Worm (Caenorhabditis elegans) whole organism, L4 larva: ENCODE data around the gene ZC190.4.

ENCODE experiments used
- F49E8.2 ChIP-seq: sonication (generic microtip); optimal IDR thresholded peaks from 2 replicates; lab custom pipeline; 2016; ENCODE audit warnings: missing compliant biosample characterization, mild to moderate bottlenecking, missing genetic modification characterization, borderline replicate concordance
- T26A8.4 ChIP-seq: fragments of 200-800 bp; sonication (Bioruptor generic); IDR thresholded peaks from 2 replicates; pipeline ENCODE4 v1.3.6; 2022; ENCODE audit warnings: missing genetic modification characterization, missing compliant biosample characterization
- ZK546.5 ChIP-seq, 2 experiments: sonication (generic microtip); optimal IDR thresholded peaks; 2 replicates each; lab custom pipeline; 2017; ENCODE audit warnings: missing biosample characterization in 2 of 2, missing genetic modification characterization in 2 of 2
- aha-1 ChIP-seq: fragments of 150-350 bp; peaks from one replicate; lab custom pipeline; 2014; ENCODE audit warnings: missing biosample characterization, missing genetic modification characterization
- ama-1 ChIP-seq: fragments of 150-350 bp; optimal IDR thresholded peaks from 2 replicates; lab custom pipeline; 2014; ENCODE audit warnings: inconsistent platforms, mixed read lengths
- arid-1 ChIP-seq: fragments of 200-800 bp; sonication (Bioruptor generic); conservative IDR thresholded peaks from 2 replicates; pipeline ENCODE4 v1.3.6; 2022; ENCODE audit warnings: missing genetic modification reagents, missing genetic modification characterization, missing compliant biosample characterization
- ceh-20 ChIP-seq: fragments of 200-800 bp; sonication (Bioruptor generic); IDR thresholded peaks from 2 replicates; pipeline ENCODE4 v1.3.6; 2022; ENCODE audit warnings: missing genetic modification reagents, missing genetic modification characterization, missing compliant biosample characterization
- cey-2 ChIP-seq: sonication (generic microtip); optimal IDR thresholded peaks from 3 replicates; lab custom pipeline; 2017; ENCODE audit warnings: missing genetic modification characterization, mild to moderate bottlenecking, missing compliant biosample characterization, antibody characterized with exemption, borderline replicate concordance; ENCODE audit not compliant: insufficient read depth
- daf-16 ChIP-seq, 3 experiments: sonication (generic microtip); optimal IDR thresholded peaks; 2 replicates each; lab custom pipeline; 2016 to 2017; ENCODE audit warnings: missing genetic modification characterization in 3 of 3, missing genetic modification reagents in 3 of 3, mild to moderate bottlenecking in 2 of 3, missing compliant biosample characterization in 2 of 3, missing biosample characterization in 1 of 3, moderate library complexity in 1 of 3
- dmd-6 ChIP-seq: fragments of 200-800 bp; sonication (Bioruptor generic); IDR thresholded peaks from 2 replicates; pipeline ENCODE4 v1.3.6; 2022; ENCODE audit warnings: missing genetic modification reagents, missing genetic modification characterization, missing compliant biosample characterization
- duxl-1 ChIP-seq: sonication (generic microtip); optimal IDR thresholded peaks from 2 replicates; lab custom pipeline; 2016; ENCODE audit warnings: mild to moderate bottlenecking, missing genetic modification characterization, moderate library complexity, missing compliant biosample characterization; ENCODE audit not compliant: poor library complexity
- dve-1 ChIP-seq: sonication (generic microtip); optimal IDR thresholded peaks from 2 replicates; lab custom pipeline; 2017; ENCODE audit warnings: antibody characterized with exemption, mild to moderate bottlenecking, missing genetic modification characterization, missing compliant biosample characterization; ENCODE audit not compliant: insufficient read depth
- fos-1 ChIP-seq: fragments of 150-350 bp; optimal IDR thresholded peaks from 2 replicates; lab custom pipeline; 2014; ENCODE audit warnings: missing biosample characterization, missing genetic modification characterization
- hif-1 ChIP-seq, 2 experiments: sonication (generic microtip); optimal IDR thresholded peaks; 2 replicates each; lab custom pipeline; 2016 to 2017; ENCODE audit warnings: missing compliant biosample characterization in 2 of 2, missing genetic modification characterization in 2 of 2, missing genetic modification reagents in 2 of 2, missing genotype in 2 of 2, mild to moderate bottlenecking in 1 of 2
- hlh-11 ChIP-seq: fragments of 200-800 bp; sonication (Bioruptor generic); optimal IDR thresholded peaks from 2 replicates; lab custom pipeline; 2018; ENCODE audit warnings: mild to moderate bottlenecking, missing genetic modification characterization, missing compliant biosample characterization
- hlh-30 ChIP-seq: sonication (generic microtip); optimal IDR thresholded peaks from 2 replicates; lab custom pipeline; 2017; ENCODE audit warnings: antibody characterized with exemption, mild to moderate bottlenecking, missing genetic modification characterization, missing compliant biosample characterization; ENCODE audit not compliant: insufficient read depth
- hmg-1.1 ChIP-seq: fragments of 200-800 bp; sonication (Bioruptor generic); IDR thresholded peaks from 2 replicates; pipeline ENCODE4 v1.3.6; 2022; ENCODE audit warnings: missing genetic modification reagents, missing genetic modification characterization, missing compliant biosample characterization
- lsy-2 ChIP-seq, 2 experiments: fragments of 150-350 bp in 1 of 2; sonication (generic microtip) in 1 of 2; optimal IDR thresholded peaks; 2 replicates each; lab custom pipeline; 2014 to 2017; ENCODE audit warnings: missing biosample characterization in 2 of 2, missing genetic modification characterization in 2 of 2
- madf-5 ChIP-seq, 2 experiments: fragments of 200-800 bp; sonication (Bioruptor generic); IDR thresholded peaks; 2 replicates each; pipeline ENCODE4 v1.3.6; 2022; ENCODE audit warnings: missing compliant biosample characterization in 2 of 2, missing genetic modification characterization in 2 of 2
- mdl-1 ChIP-seq, 2 experiments: fragments of 150-350 bp in 1 of 2; sonication (generic microtip) in 1 of 2; optimal IDR thresholded peaks; 2 replicates each; lab custom pipeline; 2014 to 2017; ENCODE audit warnings: missing biosample characterization in 2 of 2, missing genetic modification characterization in 2 of 2
- mdt-29 ChIP-seq: fragments of 200-800 bp; sonication (Bioruptor generic); IDR thresholded peaks from 2 replicates; pipeline ENCODE4 v1.3.6; 2022; ENCODE audit warnings: missing genetic modification reagents, missing genetic modification characterization, missing compliant biosample characterization
- mep-1 ChIP-seq: fragments of 150-350 bp; sonication (generic microtip); optimal IDR thresholded peaks from 3 replicates; lab custom pipeline; 2014; ENCODE audit warnings: missing biosample characterization, missing genetic modification characterization
- mxl-2 ChIP-seq: fragments of 200-800 bp; sonication (Bioruptor generic); conservative IDR thresholded peaks from 2 replicates; pipeline ENCODE4 v1.3.6; 2022; ENCODE audit warnings: missing genetic modification reagents, missing genetic modification characterization, missing compliant biosample characterization
- mxl-3 ChIP-seq: fragments of 200-800 bp; sonication (Bioruptor generic); optimal IDR thresholded peaks from 2 replicates; lab custom pipeline; 2018; ENCODE audit warnings: mild to moderate bottlenecking, missing genetic modification characterization, missing compliant biosample characterization
- nhr-10 ChIP-seq: fragments of 150-350 bp; optimal IDR thresholded peaks from 2 replicates; lab custom pipeline; 2014; ENCODE audit warnings: missing biosample characterization, missing genetic modification characterization
- nhr-11 ChIP-seq: fragments of 150-350 bp; optimal IDR thresholded peaks from 2 replicates; lab custom pipeline; 2014; ENCODE audit warnings: missing biosample characterization, missing genetic modification characterization
- nhr-111 ChIP-seq: fragments of 200-800 bp; sonication (Bioruptor generic); optimal IDR thresholded peaks from 2 replicates; lab custom pipeline; 2018; ENCODE audit warnings: mild to moderate bottlenecking, missing genetic modification characterization, missing compliant biosample characterization
- nhr-237 ChIP-seq: sonication (generic microtip); optimal IDR thresholded peaks from 2 replicates; lab custom pipeline; 2017; ENCODE audit warnings: missing biosample characterization, missing genetic modification characterization
- nhr-25 ChIP-seq: sonication (generic microtip); optimal IDR thresholded peaks from 2 replicates; lab custom pipeline; 2017; ENCODE audit warnings: missing genetic modification characterization, mild to moderate bottlenecking, missing compliant biosample characterization, antibody characterized with exemption, moderate library complexity, borderline replicate concordance; ENCODE audit not compliant: insufficient read depth
- nhr-28 ChIP-seq: fragments of 150-350 bp; optimal IDR thresholded peaks from 2 replicates; lab custom pipeline; 2014; ENCODE audit warnings: missing biosample characterization, missing genetic modification characterization
- nhr-42 ChIP-seq: fragments of 200-800 bp; sonication (Bioruptor generic); IDR thresholded peaks from 2 replicates; pipeline ENCODE4 v1.3.6; 2022; ENCODE audit warnings: missing genetic modification characterization, missing compliant biosample characterization
- nhr-48 ChIP-seq: sonication (generic microtip); optimal IDR thresholded peaks from 2 replicates; lab custom pipeline; 2016; ENCODE audit warnings: mild to moderate bottlenecking, missing genetic modification characterization, missing compliant biosample characterization
- nhr-76 ChIP-seq: fragments of 150-350 bp; optimal IDR thresholded peaks from 2 replicates; lab custom pipeline; 2014; ENCODE audit warnings: missing biosample characterization, missing genetic modification characterization
- php-3 ChIP-seq: fragments of 200-800 bp; sonication (Bioruptor generic); IDR thresholded peaks from 2 replicates; pipeline ENCODE4 v1.3.6; 2022; ENCODE audit warnings: missing genetic modification reagents, missing genetic modification characterization, missing compliant biosample characterization
- pqm-1 ChIP-seq: sonication (generic microtip); optimal IDR thresholded peaks from 2 replicates; lab custom pipeline; 2017; ENCODE audit warnings: missing biosample characterization, missing genetic modification characterization
- rbr-2 ChIP-seq: sonication (generic microtip); optimal IDR thresholded peaks from 2 replicates; lab custom pipeline; 2016; ENCODE audit warnings: missing genotype, missing genetic modification characterization, missing compliant biosample characterization
- skn-1 ChIP-seq: fragments of 150-350 bp; optimal IDR thresholded peaks from 2 replicates; lab custom pipeline; 2014; ENCODE audit warnings: missing biosample characterization, missing genetic modification characterization
- tra-1 ChIP-seq: fragments of 200-800 bp; sonication (Bioruptor generic); IDR thresholded peaks from 2 replicates; pipeline ENCODE4 v1.3.6; 2022; ENCODE audit warnings: missing genetic modification reagents, missing genetic modification characterization, missing compliant biosample characterization
- unc-130 ChIP-seq: sonication (generic microtip); optimal IDR thresholded peaks from 2 replicates; lab custom pipeline; 2016; ENCODE audit warnings: missing genetic modification reagents, missing genetic modification characterization, missing compliant biosample characterization
- unc-62 ChIP-seq, 3 experiments: fragments of 150-350 bp in 1 of 3; sonication (generic microtip); optimal IDR thresholded peaks in 2 of 3; peaks in 1 of 3; 1 replicate in 1 of 3; 2 replicates in 2 of 3; lab custom pipeline; 2014 to 2017; ENCODE audit warnings: missing biosample characterization in 3 of 3, missing genetic modification characterization in 3 of 3, missing genetic modification reagents in 3 of 3, missing genotype in 1 of 3
- ztf-7 ChIP-seq: fragments of 150-350 bp; optimal IDR thresholded peaks from 2 replicates; lab custom pipeline; 2014; ENCODE audit warnings: missing biosample characterization, missing genetic modification characterization

The ZC190.4 gene

DNA sequence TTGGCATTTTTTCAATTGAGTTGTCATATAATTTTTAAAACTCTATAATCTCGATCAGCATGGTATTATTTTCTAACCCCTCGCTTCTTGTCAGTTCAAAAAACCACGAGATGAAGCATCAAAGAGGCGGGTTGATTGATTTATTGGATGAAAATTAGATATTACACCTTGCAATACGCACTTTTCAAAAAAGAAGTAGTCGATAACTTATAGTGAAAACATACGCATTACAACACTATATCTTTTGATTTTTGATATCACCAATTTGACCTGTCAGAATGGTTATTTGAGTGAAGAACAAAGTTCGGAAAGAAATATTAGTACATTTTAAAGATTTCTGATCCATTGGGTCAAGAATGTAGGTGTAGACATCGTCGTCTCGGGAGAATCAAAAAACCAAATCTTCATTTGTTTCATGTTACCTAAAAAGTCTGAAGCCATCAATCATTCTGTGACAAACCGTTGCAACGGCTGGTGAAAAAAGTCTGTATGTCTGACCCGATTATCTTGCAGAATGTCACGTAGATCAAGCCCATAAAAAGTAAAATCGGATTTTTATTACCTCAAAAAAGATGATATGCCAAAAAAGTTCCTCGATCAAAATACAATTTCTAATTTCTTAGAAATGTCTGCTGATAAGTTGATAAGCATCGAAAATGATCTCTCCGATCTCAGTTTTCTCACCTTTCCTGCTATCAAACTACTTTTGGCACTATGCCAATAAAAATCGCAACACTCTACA lies 12.6 kb upstream of the ZC190.4 start:
- 0 out of 2 replicates have a peak, but pooled peaks have one; percentile 27 for TF ChIP-seq mxl-2
- peak; percentile 10 for TF ChIP-seq hlh-30 (tag; lab: Kevin White, UChicago)
- no peak for TF ChIP-seq F49E8.2 (tag; lab: Kevin White, UChicago)
- TF ChIP-seq hlh-11, result peak; percentile 63
- TF ChIP-seq ceh-20 (GFP tag; lab: Robert Waterston, UW), result peak; percentile 91
- TF ChIP-seq hif-1 (tag; optimal IDR thresholded peaks at IDR 0.05; lab: Kevin White, UChicago), result peak; percentile 30 to 73
- peak in 1 of 2 experiments; percentile 92 for TF ChIP-seq unc-62 (GFP tag; optimal IDR thresholded peaks at IDR 0.05 in 1 of 2; lab: Kevin White, UChicago)
- no peak for TF ChIP-seq unc-62 (tag; optimal IDR thresholded peaks at IDR 0.05; lab: Kevin White, UChicago)
- no peak for TF ChIP-seq ztf-7
- 0 out of 2 replicates have a peak, but pooled peaks have one; percentile 13 for TF ChIP-seq hmg-1.1
- TF ChIP-seq nhr-28, result peak; percentile 61
- TF ChIP-seq php-3 (GFP tag; lab: Robert Waterston, UW), result peak; percentile 88
- TF ChIP-seq ama-1 (lab: Kevin White, UChicago), result no peak
- TF ChIP-seq dmd-6 (GFP tag; lab: Robert Waterston, UW), result peak; percentile 92
- TF ChIP-seq nhr-25 (tag; lab: Kevin White, UChicago), result peak; percentile 68
- TF ChIP-seq nhr-48 (tag; lab: Kevin White, UChicago), result peak; percentile 67
- TF ChIP-seq tra-1, result peak; percentile 89; the same call in 1 of the 2 replicates
- TF ChIP-seq ZK546.5 (tag; optimal IDR thresholded peaks at IDR 0.05; lab: Kevin White, UChicago), result no peak
- TF ChIP-seq lsy-2 (tag; optimal IDR thresholded peaks at IDR 0.05; lab: Kevin White, UChicago), result no peak
- TF ChIP-seq aha-1 (tag; lab: Kevin White, UChicago), result peak; percentile 87

- peak; percentile 55 for TF ChIP-seq mxl-3 (GFP tag; lab: Kevin White, UChicago)
- TF ChIP-seq mdl-1 (tag; optimal IDR thresholded peaks at IDR 0.05; lab: Kevin White, UChicago), result peak in 1 of 2 experiments; percentile 22
- TF ChIP-seq arid-1 (GFP tag; lab: Robert Waterston, UW), result no peak
- peak in 1 of 2 experiments; percentile 92 for TF ChIP-seq unc-62 (GFP tag; optimal IDR thresholded peaks at IDR 0.05 in 1 of 2; lab: Kevin White, UChicago)
- no peak for TF ChIP-seq unc-62 (tag; optimal IDR thresholded peaks at IDR 0.05; lab: Kevin White, UChicago)
- peak; percentile 14 for TF ChIP-seq hlh-30 (tag; lab: Kevin White, UChicago)
- no peak for TF ChIP-seq T26A8.4 (GFP tag; lab: Robert Waterston, UW)
- TF ChIP-seq duxl-1, result no peak
- peak in 1 of 2 experiments; percentile 31 for TF ChIP-seq daf-16 (GFP tag; optimal IDR thresholded peaks at IDR 0.05; lab: Kevin White, UChicago)
- peak; percentile 91 for TF ChIP-seq daf-16 (tag; optimal IDR thresholded peaks at IDR 0.05; lab: Kevin White, UChicago)
- TF ChIP-seq dmd-6 (GFP tag; lab: Robert Waterston, UW), result peak; percentile 79
- TF ChIP-seq rbr-2, result no peak
- TF ChIP-seq nhr-111 (GFP tag; lab: Kevin White, UChicago), result no peak
- TF ChIP-seq nhr-28, result peak; percentile 80
- peak; percentile 10 for TF ChIP-seq hlh-11
- TF ChIP-seq nhr-48 (tag; lab: Kevin White, UChicago), result peak; percentile 1
- TF ChIP-seq ztf-7, result no peak
- TF ChIP-seq dve-1 (tag; lab: Kevin White, UChicago), result peak; percentile 78
- no peak for TF ChIP-seq skn-1 (tag; lab: Kevin White, UChicago)
- TF ChIP-seq nhr-10, result peak; percentile 44
- peak; percentile 67 for TF ChIP-seq fos-1 (tag; lab: Kevin White, UChicago)
- no peak for TF ChIP-seq mdt-29
- peak in 1 of 2 experiments; percentile 11 for TF ChIP-seq lsy-2 (tag; optimal IDR thresholded peaks at IDR 0.05; lab: Kevin White, UChicago)
- peak; percentile 38 for TF ChIP-seq nhr-11 (tag; lab: Kevin White, UChicago)
- no peak for TF ChIP-seq nhr-42 (GFP tag; lab: Robert Waterston, UW)
- TF ChIP-seq php-3 (GFP tag; lab: Robert Waterston, UW), result 0 out of 2 replicates have a peak, but pooled peaks have one; percentile 45
- TF ChIP-seq cey-2 (tag; lab: Kevin White, UChicago), result peak; percentile 46
- peak; percentile 39 for TF ChIP-seq mep-1 (tag; lab: Kevin White, UChicago)
- TF ChIP-seq nhr-76 (tag; lab: Kevin White, UChicago), result peak; percentile 72
- no peak for TF ChIP-seq unc-130 (GFP tag; lab: Kevin White, UChicago)
- peak; percentile 61 for TF ChIP-seq pqm-1
- no peak for TF ChIP-seq nhr-237
- no peak for TF ChIP-seq madf-5 (GFP tag; IDR thresholded peaks at IDR 0.05; lab: Robert Waterston, UW)
- TF ChIP-seq aha-1 (tag; lab: Kevin White, UChicago), result peak; percentile 83
Observed at ce11 chrV:8654460-8655419, 11.1 kb upstream of the ZC190.4 start.
